Fruit fly (Drosophila melanogaster): ENCODE results near the gene Nuak.

Nuak gene

dm6 chr3R:10263972-10264536 lies at the start of gene Nuak:
TSS of gene Nuak (plus strand) at chr3R:10264306.
- peak; percentile 86 for TF ChIP-seq CG17801 (GFP tag; optimal IDR thresholded peaks at IDR 0.05; ENCODE audit: partially characterized antibody)

dm6 chr3R:10217998-10218397 lies 46.1 kb upstream of the Nuak start:
- TF ChIP-seq CG17801 (GFP tag; optimal IDR thresholded peaks at IDR 0.05; ENCODE audit: partially characterized antibody): no peak

DNA sequence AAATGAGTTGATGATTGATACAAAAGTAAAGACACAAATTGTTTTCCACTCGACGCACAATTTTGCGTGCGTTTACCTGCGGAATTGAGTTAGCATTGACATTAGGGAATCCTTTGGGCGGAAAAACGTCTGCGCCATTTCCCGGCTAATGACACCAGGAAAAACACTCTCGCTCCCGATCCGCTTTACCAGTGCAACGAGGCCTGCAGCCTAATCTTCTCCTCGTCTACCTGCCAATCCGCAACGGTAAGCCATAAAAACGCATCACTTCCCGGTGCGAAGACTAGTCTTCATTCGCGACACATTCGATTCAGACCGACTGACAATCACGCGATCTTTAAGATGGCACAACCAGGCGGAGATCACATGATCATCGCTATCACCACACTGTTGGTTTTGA lies 41.7 kb upstream of the Nuak start, which contains the start of gene CG12420:
Gene CG12420, plus strand, starts transcription at position 283 of the 400 bp plus-strand sequence.
- TF ChIP-seq CG17801 (GFP tag; optimal IDR thresholded peaks at IDR 0.05; ENCODE audit: partially characterized antibody): no peak

DNA sequence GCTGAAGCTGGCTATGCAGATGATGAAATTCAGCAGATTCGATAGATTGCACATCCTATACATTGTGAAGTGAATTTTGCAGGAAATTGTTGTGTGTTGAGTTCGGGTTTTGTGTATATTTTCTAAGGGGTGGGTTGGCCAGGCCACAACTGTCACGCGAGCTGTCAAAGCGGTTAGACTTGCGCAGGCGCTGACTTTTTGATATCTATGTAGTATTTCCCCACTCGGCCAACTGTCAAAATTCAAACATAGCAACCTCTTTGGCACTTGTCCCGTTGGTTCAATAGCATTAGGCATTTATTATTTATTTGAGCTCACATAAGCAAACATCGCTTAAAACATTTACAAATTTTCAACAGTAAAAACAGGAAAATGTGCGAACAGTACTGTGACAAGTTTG lies 39.5 kb upstream of the Nuak start, which contains the start of the genes CG12817 and CG34107:
Gene CG12817, minus strand, starts transcription at position 132 of the 400 bp plus-strand sequence.
Gene CG34107, plus strand, starts transcription at position 316 of the 400 bp plus-strand sequence.
- no peak for TF ChIP-seq CG17801 (GFP tag; optimal IDR thresholded peaks at IDR 0.05; ENCODE audit: partially characterized antibody)

dm6 chr3R:10225390-10225789 lies 38.7 kb upstream of the Nuak start, which contains the start of gene CG42795:
TSS of gene CG42795 (plus strand) at chr3R:10225690.
- no peak for TF ChIP-seq CG17801 (GFP tag; optimal IDR thresholded peaks at IDR 0.05; ENCODE audit: partially characterized antibody)

- no peak for TF ChIP-seq CG17801 (GFP tag; optimal IDR thresholded peaks at IDR 0.05; ENCODE audit: partially characterized antibody)
Observed at dm6 chr3R:10226132-10227023, 37.7 kb upstream of the Nuak start.

- TF ChIP-seq CG17801 (GFP tag; optimal IDR thresholded peaks at IDR 0.05; ENCODE audit: partially characterized antibody): no peak
Observed at dm6 chr3R:10227990-10228389, 36.1 kb upstream of the Nuak start.

DNA sequence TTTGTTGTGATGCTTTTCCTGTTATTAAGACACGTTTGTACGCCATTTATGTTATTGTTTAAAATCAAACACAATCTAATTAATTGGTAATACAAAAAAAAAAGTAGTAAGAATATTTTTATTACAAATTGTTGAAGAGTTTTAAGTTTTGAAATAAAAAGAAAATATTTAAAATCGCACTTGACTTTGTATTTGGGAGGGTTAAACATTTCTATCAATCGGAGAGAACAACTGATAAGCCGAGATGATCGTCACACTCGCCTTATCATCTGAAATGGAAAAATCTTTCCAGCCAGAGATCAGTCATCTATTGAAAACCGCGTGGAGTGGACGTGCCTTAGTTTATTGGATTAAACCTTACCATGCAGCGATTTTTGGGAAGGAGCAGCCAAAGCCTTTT lies 12.9 kb upstream of the Nuak start, which contains the start of gene CG3999:
Gene CG3999, plus strand, starts transcription at position 301 of the 400 bp plus-strand sequence.
- TF ChIP-seq CG17801 (GFP tag; optimal IDR thresholded peaks at IDR 0.05; ENCODE audit: partially characterized antibody): no peak

DNA sequence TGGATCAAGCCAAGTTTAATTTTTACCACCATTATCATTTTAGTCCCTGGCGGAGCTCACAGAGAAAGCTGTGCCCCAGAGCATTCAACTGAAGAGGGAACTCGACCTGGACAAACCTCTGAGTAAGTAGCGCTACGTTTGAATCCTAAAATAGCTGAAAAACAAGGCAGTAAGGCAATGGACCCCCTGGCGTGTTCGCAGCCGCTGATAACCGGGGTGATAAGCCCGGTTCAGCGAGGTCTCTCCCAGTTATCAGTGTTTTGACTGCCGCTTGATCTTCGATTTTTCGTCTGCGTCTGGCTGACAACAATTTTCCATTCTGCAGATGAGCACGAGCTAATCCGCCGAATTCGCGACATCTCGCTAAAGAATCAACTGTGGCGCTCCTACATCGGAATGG lies 12.3 kb upstream of the Nuak start:
- TF ChIP-seq CG17801 (GFP tag; optimal IDR thresholded peaks at IDR 0.05; ENCODE audit: partially characterized antibody): no peak

DNA sequence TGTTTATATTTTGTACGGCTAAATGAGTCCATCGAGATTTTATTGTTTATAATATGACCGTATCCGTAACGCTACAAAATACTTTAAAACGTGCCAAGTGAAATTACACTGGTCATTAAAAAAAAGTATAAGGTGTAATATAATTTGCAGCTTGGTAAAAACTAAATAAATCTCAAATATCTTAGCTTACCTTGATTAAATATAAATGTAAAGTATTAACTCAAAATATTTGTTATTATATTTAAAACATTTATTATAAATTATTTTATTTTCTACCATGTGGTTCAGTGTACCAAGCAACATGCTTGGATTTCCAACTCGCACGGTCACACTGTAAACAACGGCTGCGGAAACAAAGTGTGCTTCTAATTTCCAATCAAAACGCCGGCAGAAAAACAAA lies 2.3 kb upstream of the Nuak start, which contains the start of the genes Sirt6 and pont:
Gene Sirt6, minus strand, starts transcription at position 50 of the 400 bp plus-strand sequence.
Gene pont, plus strand, starts transcription at position 324 of the 400 bp plus-strand sequence.
- peak; percentile 95 for TF ChIP-seq CG17801 (GFP tag; optimal IDR thresholded peaks at IDR 0.05; ENCODE audit: partially characterized antibody)

DNA sequence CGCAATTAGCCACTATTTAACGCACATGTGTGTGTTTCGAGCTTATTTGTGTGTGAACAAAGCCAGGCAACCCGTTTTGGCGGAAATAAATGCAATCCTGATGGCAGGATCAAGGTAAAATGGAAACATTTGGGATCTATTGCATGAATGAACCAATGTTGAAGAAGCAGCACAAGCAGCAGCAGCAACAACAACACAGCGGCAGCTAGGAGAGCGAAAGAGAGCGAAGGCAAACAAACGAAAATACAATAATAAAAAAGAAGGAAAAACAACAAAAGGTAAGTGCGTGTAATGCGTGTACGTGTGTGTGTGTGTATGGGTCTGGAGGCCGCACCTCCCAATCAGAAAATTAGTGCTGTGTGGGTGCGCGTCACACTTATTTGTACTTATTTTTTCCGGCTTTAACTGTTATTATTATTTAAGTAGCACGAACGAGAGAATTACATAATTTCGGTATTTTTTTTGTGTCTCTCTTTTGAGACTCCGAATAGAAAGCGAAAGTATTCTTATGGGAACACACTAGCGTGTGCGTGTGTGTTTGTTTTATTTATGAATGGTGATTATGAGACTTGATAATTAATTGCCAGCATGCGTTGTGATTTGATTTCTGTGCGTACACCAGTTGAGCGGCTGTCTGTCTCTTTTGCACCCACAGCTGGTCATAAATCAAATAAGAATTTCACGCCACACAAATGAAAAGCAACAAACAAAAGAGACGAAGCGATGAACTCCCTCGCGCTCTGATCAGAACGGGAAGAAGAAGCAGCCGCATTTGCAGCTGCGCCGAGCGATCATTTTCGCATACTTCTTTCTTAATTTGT lies 705 bp downstream of the Nuak start:
- no peak for TF ChIP-seq CG17801 (GFP tag; optimal IDR thresholded peaks at IDR 0.05; ENCODE audit: partially characterized antibody)

dm6 chr3R:10265552-10266137 lies 1.5 kb downstream of the Nuak start:
- TF ChIP-seq CG17801 (GFP tag; optimal IDR thresholded peaks at IDR 0.05; ENCODE audit: partially characterized antibody): peak; percentile 64

DNA sequence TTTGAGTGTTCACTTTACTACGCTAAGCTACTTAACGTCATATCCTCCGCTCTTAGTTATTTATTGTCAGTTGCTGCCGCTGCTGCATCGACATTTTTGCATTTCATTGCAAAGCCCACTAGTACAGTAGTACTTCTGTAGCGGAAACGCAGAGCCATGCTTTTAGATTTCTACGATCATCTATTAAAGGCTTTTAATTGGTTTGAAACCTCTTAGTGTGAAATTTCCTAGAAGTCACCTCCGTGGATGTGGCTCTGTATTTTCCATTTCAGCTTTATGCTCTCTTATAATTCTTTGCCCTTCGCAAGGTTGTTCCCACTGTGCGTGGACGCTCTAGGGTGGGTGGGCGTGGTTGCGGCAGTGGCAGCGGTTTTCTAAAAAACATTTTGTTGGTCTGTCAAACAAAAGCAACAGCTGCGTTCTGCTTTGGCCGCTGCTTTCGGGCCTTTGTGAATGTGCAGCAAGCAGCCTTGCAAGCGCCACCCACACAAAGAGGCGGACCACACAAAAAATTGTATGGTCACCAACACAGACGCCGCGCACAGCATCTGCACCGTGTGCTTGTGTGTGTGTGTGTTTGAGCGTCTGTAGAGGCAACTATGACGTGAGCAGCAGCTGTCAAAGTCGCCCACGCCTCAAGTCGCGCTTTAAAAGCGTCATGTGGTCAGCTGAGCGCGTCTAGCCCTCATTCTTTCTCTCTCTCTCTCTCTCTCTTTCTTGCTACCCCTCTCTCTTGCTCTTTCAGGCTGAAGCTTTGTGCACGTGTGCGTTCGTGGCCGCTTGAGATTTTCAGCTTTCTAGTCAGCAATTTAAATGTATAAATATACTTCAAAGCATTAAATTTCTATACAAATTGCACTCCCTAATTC lies 2.8 kb downstream of the Nuak start:
- no peak for TF ChIP-seq CG17801 (GFP tag; optimal IDR thresholded peaks at IDR 0.05; ENCODE audit: partially characterized antibody)
